Worm (Caenorhabditis elegans) whole organism, L1 larva: ENCODE data around the gene his-16.

Experiments used
- ama-1 ChIP-seq: fragments of 150-350 bp; optimal IDR thresholded peaks from 2 replicates; lab custom pipeline; 2014
- lin-14 ChIP-seq: fragments of 200-800 bp; sonication (Bioruptor generic); optimal IDR thresholded peaks from 2 replicates; lab custom pipeline; 2018; ENCODE audit warnings: mild to moderate bottlenecking, missing genetic modification characterization, moderate library complexity, missing compliant biosample characterization
- nhr-90 ChIP-seq: sonication (generic microtip); optimal IDR thresholded peaks from 2 replicates; lab custom pipeline; 2016; ENCODE audit warnings: mild to moderate bottlenecking, missing genetic modification characterization, missing compliant biosample characterization; ENCODE audit not compliant: poor library complexity

DNA sequence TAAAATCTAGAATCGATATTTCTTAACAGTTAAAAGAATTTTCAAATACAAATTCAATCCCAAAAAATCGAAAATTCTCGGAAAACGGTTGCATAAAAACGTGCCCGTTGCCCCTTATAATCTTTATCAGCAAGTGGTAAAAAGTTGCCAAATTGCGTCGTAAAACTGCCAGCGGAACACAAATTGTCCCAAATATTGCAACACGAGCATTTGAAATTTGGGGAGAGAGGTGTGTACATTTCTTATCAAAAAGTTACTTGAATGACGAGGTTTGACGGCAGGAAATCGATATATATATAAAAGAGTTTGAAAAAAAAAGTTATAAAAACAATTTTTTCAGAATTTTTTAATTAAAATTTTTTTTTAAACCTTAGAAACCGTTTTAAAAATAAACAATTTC, 28.1 kb upstream of the his-16 start:
- no peak for TF ChIP-seq lin-14 (GFP tag; lab: Kevin White, UChicago)
- no peak for TF ChIP-seq nhr-90 (tag; lab: Kevin White, UChicago)
- no peak for TF ChIP-seq ama-1 (lab: Kevin White, UChicago)
